Worm (Caenorhabditis elegans) whole organism, early embryonic: Measurements from ENCODE around the gene C52B9.4.

ENCODE experiments used
- B0310.2 ChIP-seq: sonication (generic microtip); optimal IDR thresholded peaks from 2 replicates; lab custom pipeline; 2016; ENCODE audit warnings: mild to moderate bottlenecking, missing genetic modification characterization, missing compliant biosample characterization
- F13C5.2 ChIP-seq: sonication (generic microtip); optimal IDR thresholded peaks from 2 replicates; lab custom pipeline; 2017; ENCODE audit warnings: mild to moderate bottlenecking, missing genetic modification characterization, inconsistent platforms, missing compliant biosample characterization
- aly-1 ChIP-seq: sonication (generic microtip); optimal IDR thresholded peaks from 2 replicates; lab custom pipeline; 2016; ENCODE audit warnings: missing genetic modification characterization, missing compliant biosample characterization
- ama-1 ChIP-seq: fragments of 150-350 bp; optimal IDR thresholded peaks from 2 replicates; lab custom pipeline; 2014
- ceh-13 ChIP-seq: fragments of 200-800 bp; sonication (Bioruptor generic); optimal IDR thresholded peaks from 2 replicates; lab custom pipeline; 2018; ENCODE audit warnings: mild to moderate bottlenecking, missing genetic modification characterization, missing compliant biosample characterization
- ceh-36 ChIP-seq: sonication (generic microtip); optimal IDR thresholded peaks from 2 replicates; lab custom pipeline; 2016; ENCODE audit warnings: missing genetic modification characterization, inconsistent platforms, missing compliant biosample characterization
- ets-7 ChIP-seq: sonication (generic microtip); optimal IDR thresholded peaks from 2 replicates; lab custom pipeline; 2016; ENCODE audit warnings: missing genotype, missing genetic modification characterization, missing compliant biosample characterization
- flt-1 ChIP-seq: fragments of 200-800 bp; sonication (Bioruptor generic); IDR thresholded peaks from 2 replicates; pipeline ENCODE4 v1.3.6; 2022; ENCODE audit warnings: missing genetic modification characterization, missing compliant biosample characterization
- hmbx-1 ChIP-seq: sonication (generic microtip); optimal IDR thresholded peaks from 2 replicates; lab custom pipeline; 2016; ENCODE audit warnings: mild to moderate bottlenecking, missing genetic modification characterization, missing compliant biosample characterization
- hmg-4 ChIP-seq: fragments of 200-800 bp; sonication (Bioruptor generic); optimal IDR thresholded peaks from 2 replicates; lab custom pipeline; 2018; ENCODE audit warnings: mild to moderate bottlenecking, missing genetic modification characterization, missing compliant biosample characterization
- hnd-1 ChIP-seq: sonication (generic microtip); optimal IDR thresholded peaks from 2 replicates; lab custom pipeline; 2016; ENCODE audit warnings: missing genetic modification characterization, missing compliant biosample characterization
- pes-1 ChIP-seq: fragments of 200-800 bp; sonication (Bioruptor generic); IDR thresholded peaks from 2 replicates; pipeline ENCODE4 v1.3.6; 2022; ENCODE audit warnings: missing genetic modification reagents, missing genetic modification characterization, missing compliant biosample characterization
- scrt-1 ChIP-seq: fragments of 200-800 bp; sonication (Bioruptor generic); IDR thresholded peaks from 2 replicates; pipeline ENCODE4 v1.3.6; 2022; ENCODE audit warnings: missing genetic modification characterization, missing compliant biosample characterization
- sea-1 ChIP-seq: fragments of 200-800 bp; sonication (Bioruptor generic); conservative IDR thresholded peaks from 2 replicates; pipeline ENCODE4 v1.3.6; 2022; ENCODE audit warnings: missing genetic modification characterization, missing compliant biosample characterization
- tbx-11 ChIP-seq: fragments of 200-800 bp; sonication (Bioruptor generic); IDR thresholded peaks from 2 replicates; pipeline ENCODE4 v1.3.6; 2022; ENCODE audit warnings: missing genetic modification characterization, missing compliant biosample characterization
- tbx-37 ChIP-seq: fragments of 200-800 bp; sonication (Bioruptor generic); conservative IDR thresholded peaks from 2 replicates; pipeline ENCODE4 v1.3.6; 2022; ENCODE audit warnings: missing genetic modification reagents, missing genetic modification characterization, missing compliant biosample characterization
- tra-4 ChIP-seq: sonication (generic microtip); optimal IDR thresholded peaks from 2 replicates; lab custom pipeline; 2017; ENCODE audit warnings: missing genetic modification characterization, missing compliant biosample characterization

Gene C52B9.4

ce11 chrX:4303200-4303599, 42.7 kb downstream of the C52B9.4 start:
- TF ChIP-seq pes-1 (GFP tag; lab: Robert Waterston, UW) (no peak), hnd-1 (tag; lab: Kevin White, UChicago) (no peak), F13C5.2 (no peak), sea-1 (no peak), B0310.2 (tag; lab: Kevin White, UChicago) (no peak), ceh-36 (tag; lab: Kevin White, UChicago) (no peak), hmg-4 (GFP tag; lab: Kevin White, UChicago) (no peak), aly-1 (tag; lab: Kevin White, UChicago) (no peak), tbx-11 (no peak)

DNA sequence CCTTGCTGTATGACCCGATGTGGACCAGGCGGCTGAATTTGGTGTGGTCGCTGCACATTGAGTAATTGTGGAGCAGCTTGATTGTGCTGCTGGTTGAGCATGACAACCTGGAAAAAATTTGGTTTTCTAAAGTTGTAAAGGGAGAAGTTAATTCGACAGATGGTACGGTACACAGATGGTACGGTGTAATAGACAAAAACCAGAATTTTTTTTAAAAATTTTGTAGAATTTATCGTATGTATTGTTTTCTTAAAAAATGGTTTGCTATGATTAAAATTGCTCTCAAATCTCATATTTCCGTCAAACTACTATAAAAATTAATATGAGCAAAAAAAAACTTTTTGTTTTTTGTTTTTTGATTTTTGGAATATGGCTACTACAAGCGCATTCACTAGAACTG, 46.4 kb downstream of the C52B9.4 start, which contains the start of gene pqn-15:
Gene pqn-15 (minus strand): TSS at position 101 of the 400 bp plus-strand sequence.
- TF ChIP-seq hmbx-1 (tag; lab: Kevin White, UChicago): no peak
- TF ChIP-seq sea-1: no peak
- TF ChIP-seq ceh-36 (tag; lab: Kevin White, UChicago): no peak
- TF ChIP-seq tra-4 (tag; lab: Kevin White, UChicago): no peak
- no peak for TF ChIP-seq hnd-1 (tag; lab: Kevin White, UChicago)
- no peak for TF ChIP-seq aly-1 (tag; lab: Kevin White, UChicago)
- TF ChIP-seq hmg-4 (GFP tag; lab: Kevin White, UChicago): no peak
- no peak for TF ChIP-seq ets-7 (tag; lab: Kevin White, UChicago)
- TF ChIP-seq B0310.2 (tag; lab: Kevin White, UChicago): no peak
- TF ChIP-seq ama-1 (lab: Kevin White, UChicago): no peak
- TF ChIP-seq flt-1 (GFP tag; lab: Robert Waterston, UW): no peak
- no peak for TF ChIP-seq pes-1 (GFP tag; lab: Robert Waterston, UW)
- TF ChIP-seq tbx-11: no peak
- no peak for TF ChIP-seq F13C5.2

- TF ChIP-seq tra-4 (tag; lab: Kevin White, UChicago): no peak
- TF ChIP-seq tbx-37 (GFP tag; lab: Robert Waterston, UW): peak; percentile 36; the same call in 1 of the 2 replicates
- TF ChIP-seq ets-7 (tag; lab: Kevin White, UChicago): no peak
- TF ChIP-seq ceh-13 (GFP tag; lab: Kevin White, UChicago): no peak
- no peak for TF ChIP-seq hmbx-1 (tag; lab: Kevin White, UChicago)
- peak; percentile 12 for TF ChIP-seq ceh-36 (tag; lab: Kevin White, UChicago)
- TF ChIP-seq F13C5.2: no peak
- no peak for TF ChIP-seq ama-1 (lab: Kevin White, UChicago)
These were observed 47.1 kb downstream of the C52B9.4 start for ce11 chrX:4307559-4308005.

ce11 chrX:4311668-4312067, 51.2 kb downstream of the C52B9.4 start, which contains the start of gene C52B9.8:
Gene C52B9.8, minus strand, starts transcription at chrX:4311768.
- TF ChIP-seq ets-7 (tag; lab: Kevin White, UChicago): no peak
- no peak for TF ChIP-seq flt-1 (GFP tag; lab: Robert Waterston, UW)
- TF ChIP-seq F13C5.2: no peak
- TF ChIP-seq hmg-4 (GFP tag; lab: Kevin White, UChicago): no peak
- no peak for TF ChIP-seq hnd-1 (tag; lab: Kevin White, UChicago)
- no peak for TF ChIP-seq B0310.2 (tag; lab: Kevin White, UChicago)
- TF ChIP-seq sea-1: no peak
- no peak for TF ChIP-seq pes-1 (GFP tag; lab: Robert Waterston, UW)
- TF ChIP-seq scrt-1 (GFP tag; lab: Robert Waterston, UW): no peak
- no peak for TF ChIP-seq ama-1 (lab: Kevin White, UChicago)
- no peak for TF ChIP-seq aly-1 (tag; lab: Kevin White, UChicago)
- no peak for TF ChIP-seq tbx-37 (GFP tag; lab: Robert Waterston, UW)
